Fruit fly (Drosophila melanogaster) whole organism, prepupa: ENCODE measurements around the gene TpnC25D.

Source experiments
- Blimp-1 ChIP-seq: fragments of 200-800 bp; sonication (Bioruptor generic); optimal IDR thresholded peaks from 3 replicates; lab custom pipeline; 2017; ENCODE audit warnings: missing biosample characterization, missing genetic modification characterization, mild to moderate bottlenecking, moderate library complexity, missing genetic modification reagents
- CG10631 ChIP-seq: fragments of 200-800 bp; sonication (Bioruptor generic); optimal IDR thresholded peaks from 2 replicates; lab custom pipeline; 2016; ENCODE audit warnings: missing biosample characterization, missing genetic modification characterization
- CG10669 ChIP-seq: fragments of 200-800 bp; sonication (Bioruptor generic); optimal IDR thresholded peaks from 3 replicates; lab custom pipeline; 2018; ENCODE audit warnings: missing biosample characterization, mild to moderate bottlenecking, missing genetic modification characterization, moderate library complexity
- CG11294 ChIP-seq: fragments of 200-800 bp; sonication (Bioruptor generic); IDR thresholded peaks from 2 replicates; pipeline ENCODE4 v1.3.6; 2022; ENCODE audit warnings: missing biosample characterization, missing genetic modification characterization
- CG11762 ChIP-seq: fragments of 200-800 bp; sonication (Bioruptor generic); optimal IDR thresholded peaks from 3 replicates; lab custom pipeline; 2016; ENCODE audit warnings: missing biosample characterization, missing genetic modification characterization; ENCODE audit not compliant: insufficient read depth
- CG11902 ChIP-seq: fragments of 200-800 bp; sonication (Bioruptor generic); optimal IDR thresholded peaks from 3 replicates; lab custom pipeline; 2016; ENCODE audit warnings: missing biosample characterization, missing genetic modification characterization
- CG1621 ChIP-seq: fragments of 200-800 bp; sonication (Bioruptor generic); optimal IDR thresholded peaks from 3 replicates; lab custom pipeline; 2018; ENCODE audit warnings: missing biosample characterization, mild to moderate bottlenecking, missing genetic modification characterization
- CG16779 ChIP-seq: fragments of 200-800 bp; sonication (Bioruptor generic); optimal IDR thresholded peaks from 3 replicates; lab custom pipeline; 2017; ENCODE audit warnings: missing biosample characterization, mild to moderate bottlenecking, missing genetic modification characterization
- CG31627 ChIP-seq: fragments of 200-800 bp; sonication (Bioruptor generic); optimal IDR thresholded peaks from 3 replicates; lab custom pipeline; 2016; ENCODE audit warnings: missing biosample characterization, missing genetic modification characterization
- CG32006 ChIP-seq: fragments of 200-800 bp; sonication (Bioruptor generic); optimal IDR thresholded peaks from 3 replicates; lab custom pipeline; 2017; ENCODE audit warnings: missing biosample characterization, mild to moderate bottlenecking, missing genetic modification characterization
- CG34406 ChIP-seq: fragments of 200-800 bp; sonication (Bioruptor generic); optimal IDR thresholded peaks from 3 replicates; lab custom pipeline; 2016; ENCODE audit warnings: missing biosample characterization, missing genetic modification characterization
- CG3919 ChIP-seq: fragments of 200-800 bp; sonication (Bioruptor generic); optimal IDR thresholded peaks from 3 replicates; lab custom pipeline; 2016; ENCODE audit warnings: missing biosample characterization, missing genetic modification characterization
- CG4318 ChIP-seq: fragments of 200-800 bp; sonication (Bioruptor generic); optimal IDR thresholded peaks from 3 replicates; lab custom pipeline; 2017; ENCODE audit warnings: missing biosample characterization, mild to moderate bottlenecking, missing genetic modification characterization
- CG6163 ChIP-seq: fragments of 200-800 bp; sonication (Bioruptor generic); IDR thresholded peaks from 3 replicates; pipeline ENCODE4 v1.3.6; 2022; ENCODE audit warnings: missing biosample characterization, missing genetic modification characterization
- CG6792 ChIP-seq: fragments of 200-800 bp; sonication (Bioruptor generic); optimal IDR thresholded peaks from 3 replicates; lab custom pipeline; 2016; ENCODE audit warnings: missing biosample characterization, missing genetic modification characterization
- CG6808 ChIP-seq: fragments of 200-800 bp; sonication (Bioruptor generic); optimal IDR thresholded peaks from 3 replicates; lab custom pipeline; 2017; ENCODE audit warnings: missing biosample characterization, missing genetic modification characterization, mild to moderate bottlenecking, moderate library complexity, missing genetic modification reagents
- CG8119 ChIP-seq: fragments of 200-800 bp; sonication (Bioruptor generic); IDR thresholded peaks from 3 replicates; pipeline ENCODE4 v1.3.6; 2022; ENCODE audit warnings: missing biosample characterization, missing genetic modification characterization
- CG8319 ChIP-seq: fragments of 200-800 bp; sonication (Bioruptor generic); optimal IDR thresholded peaks from 3 replicates; lab custom pipeline; 2016; ENCODE audit warnings: missing biosample characterization, missing genetic modification characterization
- CG9139 ChIP-seq: fragments of 200-800 bp; sonication (Bioruptor generic); optimal IDR thresholded peaks from 3 replicates; lab custom pipeline; 2017; ENCODE audit warnings: missing biosample characterization, mild to moderate bottlenecking, missing genetic modification characterization
- Eip78C ChIP-seq: fragments of 200-800 bp; sonication (Bioruptor generic); peaks from one replicate; lab custom pipeline; 2016; ENCODE audit warnings: missing biosample characterization, missing genetic modification characterization
- Eip93F ChIP-seq: fragments of 200-800 bp; sonication (Bioruptor generic); optimal IDR thresholded peaks from 2 replicates; lab custom pipeline; 2016; ENCODE audit warnings: missing biosample characterization, mild to moderate bottlenecking, missing genetic modification characterization
- Ets96B ChIP-seq: fragments of 200-800 bp; optimal IDR thresholded peaks from 2 replicates; lab custom pipeline; 2019; ENCODE audit warnings: missing biosample characterization, mild to moderate bottlenecking, missing genetic modification characterization, moderate library complexity
- Gug ChIP-seq: fragments of 200-800 bp; sonication (Bioruptor generic); IDR thresholded peaks from 2 replicates; pipeline ENCODE4 v1.3.6; 2022; ENCODE audit warnings: missing biosample characterization, missing genetic modification characterization
- Hr38 ChIP-seq: sonication (Bioruptor generic); optimal IDR thresholded peaks from 2 replicates; lab custom pipeline; 2016; ENCODE audit warnings: missing biosample characterization, missing genetic modification characterization
- Hr39 ChIP-seq: fragments of 200-800 bp; sonication (Bioruptor generic); optimal IDR thresholded peaks from 2 replicates; lab custom pipeline; 2016; ENCODE audit warnings: missing biosample characterization, missing genetic modification characterization
- Hr4 ChIP-seq: fragments of 200-800 bp; sonication (Bioruptor generic); optimal IDR thresholded peaks from 3 replicates; lab custom pipeline; 2016; ENCODE audit warnings: missing biosample characterization, missing genetic modification characterization
- Lpt ChIP-seq: fragments of 200-800 bp; sonication (Bioruptor generic); optimal IDR thresholded peaks from 3 replicates; lab custom pipeline; 2016; ENCODE audit warnings: missing biosample characterization, missing genetic modification characterization
- Met ChIP-seq: fragments of 200-800 bp; sonication (Bioruptor generic); optimal IDR thresholded peaks from 3 replicates; lab custom pipeline; 2016; ENCODE audit warnings: missing biosample characterization, missing genetic modification characterization
- OdsH ChIP-seq: fragments of 200-800 bp; sonication (Bioruptor generic); optimal IDR thresholded peaks from 3 replicates; lab custom pipeline; 2016; ENCODE audit warnings: missing biosample characterization, missing genetic modification characterization
- Smox ChIP-seq: fragments of 200-800 bp; sonication (Bioruptor generic); optimal IDR thresholded peaks from 3 replicates; lab custom pipeline; 2016; ENCODE audit warnings: missing biosample characterization, missing genetic modification characterization
- Sox14 ChIP-seq: fragments of 200-800 bp; sonication (Bioruptor generic); optimal IDR thresholded peaks from 3 replicates; lab custom pipeline; 2016; ENCODE audit warnings: missing biosample characterization, missing genetic modification characterization
- achi ChIP-seq: fragments of 200-800 bp; sonication (Bioruptor generic); optimal IDR thresholded peaks from 3 replicates; lab custom pipeline; 2016; ENCODE audit warnings: missing biosample characterization, missing genetic modification characterization
- acj6 ChIP-seq: fragments of 200-800 bp; sonication (Bioruptor generic); optimal IDR thresholded peaks from 3 replicates; lab custom pipeline; 2016; ENCODE audit warnings: missing biosample characterization, missing genetic modification characterization
- cyc ChIP-seq: fragments of 200-800 bp; sonication (Bioruptor generic); optimal IDR thresholded peaks from 3 replicates; lab custom pipeline; 2016; ENCODE audit warnings: missing biosample characterization, missing genetic modification characterization
- dac ChIP-seq: fragments of 200-800 bp; sonication (Bioruptor generic); optimal IDR thresholded peaks from 2 replicates; lab custom pipeline; 2017; ENCODE audit warnings: missing biosample characterization, mild to moderate bottlenecking, missing genetic modification characterization
- eg ChIP-seq: fragments of 200-800 bp; sonication (Bioruptor generic); IDR thresholded peaks from 3 replicates; pipeline ENCODE4 v1.3.6; 2022; ENCODE audit warnings: missing biosample characterization, missing genetic modification characterization
- fkh ChIP-seq: fragments of 200-800 bp; sonication (Bioruptor generic); optimal IDR thresholded peaks from 3 replicates; lab custom pipeline; 2017; ENCODE audit warnings: missing biosample characterization, mild to moderate bottlenecking, missing genetic modification characterization, moderate library complexity
- net ChIP-seq: fragments of 200-800 bp; sonication (Bioruptor generic); optimal IDR thresholded peaks from 3 replicates; lab custom pipeline; 2016; ENCODE audit warnings: missing biosample characterization, missing genetic modification characterization
- salr ChIP-seq, 2 experiments: fragments of 200-800 bp; sonication (Bioruptor generic); optimal IDR thresholded peaks; 3 replicates each; lab custom pipeline; 2016 to 2018; ENCODE audit warnings: missing biosample characterization in 2 of 2, missing genetic modification characterization in 2 of 2, mild to moderate bottlenecking in 1 of 2
- ss ChIP-seq, 2 experiments: fragments of 200-800 bp; sonication (Bioruptor generic); optimal IDR thresholded peaks; 2 replicates in 1 of 2; 3 replicates in 1 of 2; lab custom pipeline; 2017 to 2018; ENCODE audit warnings: mild to moderate bottlenecking in 2 of 2, missing biosample characterization in 2 of 2, missing genetic modification characterization in 2 of 2, moderate library complexity in 1 of 2
- svp ChIP-seq: fragments of 200-800 bp; sonication (Bioruptor generic); peaks from one replicate; lab custom pipeline; 2016; ENCODE audit warnings: missing biosample characterization, missing genetic modification characterization
- topi ChIP-seq: fragments of 200-800 bp; sonication (Bioruptor generic); optimal IDR thresholded peaks from 3 replicates; lab custom pipeline; 2016; ENCODE audit warnings: missing biosample characterization, missing genetic modification characterization
- vri ChIP-seq: fragments of 200-800 bp; sonication (Bioruptor generic); optimal IDR thresholded peaks from 3 replicates; lab custom pipeline; 2016; ENCODE audit warnings: missing biosample characterization, mild to moderate bottlenecking, missing genetic modification characterization

TpnC25D gene

DNA sequence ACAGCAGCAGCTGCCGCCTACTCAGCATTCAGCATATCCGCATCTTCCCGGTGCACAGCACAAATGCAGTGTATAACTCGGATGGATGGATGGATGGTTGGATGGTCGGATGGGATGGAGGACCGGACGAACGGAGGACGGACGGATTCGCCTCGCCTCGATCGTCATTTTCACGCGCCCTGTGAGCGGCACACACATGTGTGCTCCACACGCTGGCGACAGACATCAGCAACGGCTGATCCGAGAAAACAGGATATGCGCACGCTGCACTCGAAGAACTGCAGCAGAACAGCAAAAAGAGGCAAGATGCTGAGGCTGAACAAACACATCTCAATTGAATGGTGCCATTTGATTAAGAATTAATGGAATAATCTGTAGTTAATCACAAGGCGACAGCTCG, 15.7 kb downstream of the TpnC25D start (continued):
- TF ChIP-seq Hr39 (GFP tag; lab: Kevin White, UChicago) = no peak
- no peak for TF ChIP-seq fkh (GFP tag; lab: Kevin White, UChicago)
- TF ChIP-seq CG32006 (GFP tag; lab: Kevin White, UChicago) = no peak
- no peak for TF ChIP-seq dac
- no peak for TF ChIP-seq CG8119 (GFP tag; lab: Robert Waterston, UW)
- TF ChIP-seq, all 60 proteins: peak for 4

DNA sequence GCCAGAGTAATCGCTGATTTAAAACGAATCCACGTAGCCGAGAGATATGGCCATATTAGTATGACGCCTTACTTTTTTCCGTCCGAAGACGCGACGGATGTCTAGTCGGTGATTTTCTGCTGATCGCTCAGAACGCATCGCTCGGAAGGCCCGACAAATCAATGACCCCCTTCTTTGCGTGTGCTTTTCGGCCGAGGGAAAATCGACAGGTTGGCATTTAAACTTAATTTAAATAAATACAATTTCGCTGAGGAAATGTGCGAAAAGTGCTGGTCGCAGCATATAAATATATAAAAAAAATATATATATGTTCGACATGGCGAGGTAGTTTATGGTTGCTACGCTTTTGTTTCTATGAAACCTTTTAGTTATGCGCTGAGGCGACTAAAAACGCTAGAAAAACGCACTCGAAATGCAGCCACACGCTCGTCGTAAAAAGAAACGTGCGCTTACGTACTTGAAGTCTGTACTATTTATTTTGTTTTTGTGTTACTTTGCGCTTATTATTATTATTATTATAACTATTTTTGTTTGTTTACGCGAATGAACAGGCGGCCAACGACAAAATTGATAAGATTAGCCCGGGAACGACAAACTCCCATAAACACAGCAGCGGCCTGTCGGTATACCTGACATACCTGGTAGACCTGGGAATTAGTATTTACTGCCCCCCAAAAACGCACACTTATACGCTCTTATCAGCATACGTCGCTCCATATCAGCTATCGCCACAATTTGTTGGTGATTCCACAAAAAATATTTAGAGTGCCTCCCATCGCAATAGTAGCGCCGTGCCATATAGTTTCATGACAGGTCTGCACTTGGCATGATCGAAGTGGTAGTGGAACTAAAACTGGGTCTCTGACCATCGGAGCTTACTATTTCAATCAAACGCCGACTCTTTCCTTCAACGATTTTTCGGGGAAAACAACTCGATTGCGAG, 16.7 kb downstream of the TpnC25D start:
- no peak for TF ChIP-seq topi
- no peak for TF ChIP-seq salr (GFP tag; optimal IDR thresholded peaks at IDR 0.05; lab: Kevin White, UChicago)
- TF ChIP-seq fkh (GFP tag; lab: Kevin White, UChicago) = peak; percentile 77
- no peak for TF ChIP-seq CG1621
- no peak for TF ChIP-seq CG10669 (GFP tag; lab: Kevin White, UChicago)

DNA sequence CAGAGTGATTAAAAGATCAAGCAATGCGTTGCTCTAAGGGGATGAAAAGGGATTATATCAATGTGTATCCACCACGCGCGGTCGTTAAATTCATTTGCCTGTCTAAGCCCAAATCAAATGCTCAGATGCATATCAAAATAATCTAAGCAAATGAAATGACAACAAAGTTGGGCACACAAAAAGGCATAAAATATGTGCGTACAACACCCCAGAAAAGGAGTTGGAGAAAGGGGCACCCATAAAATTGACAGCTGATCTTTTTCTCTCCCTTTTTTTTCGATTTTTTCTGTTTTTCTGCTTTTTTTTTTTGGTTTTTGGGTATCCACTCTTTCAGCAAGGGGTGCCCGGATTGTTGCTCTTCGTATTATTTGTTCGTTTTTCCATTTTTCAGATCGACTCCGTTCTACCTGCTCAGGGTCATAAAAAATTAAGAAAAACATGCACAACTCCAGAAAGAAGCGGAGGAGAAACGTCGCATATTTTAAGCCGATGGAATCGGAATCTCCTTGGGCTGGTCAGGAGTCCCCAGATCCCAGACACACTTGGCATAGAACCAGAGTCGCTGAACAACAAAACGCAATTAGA, 18.3 kb downstream of the TpnC25D start:
- TF ChIP-seq ss (GFP tag; optimal IDR thresholded peaks at IDR 0.05; lab: Kevin White, UChicago) (peak; percentile 29 to 42), CG6163 (no peak), fkh (GFP tag; lab: Kevin White, UChicago) (peak; percentile 19), CG6808 (GFP tag; lab: Kevin White, UChicago) (peak; percentile 2)

DNA sequence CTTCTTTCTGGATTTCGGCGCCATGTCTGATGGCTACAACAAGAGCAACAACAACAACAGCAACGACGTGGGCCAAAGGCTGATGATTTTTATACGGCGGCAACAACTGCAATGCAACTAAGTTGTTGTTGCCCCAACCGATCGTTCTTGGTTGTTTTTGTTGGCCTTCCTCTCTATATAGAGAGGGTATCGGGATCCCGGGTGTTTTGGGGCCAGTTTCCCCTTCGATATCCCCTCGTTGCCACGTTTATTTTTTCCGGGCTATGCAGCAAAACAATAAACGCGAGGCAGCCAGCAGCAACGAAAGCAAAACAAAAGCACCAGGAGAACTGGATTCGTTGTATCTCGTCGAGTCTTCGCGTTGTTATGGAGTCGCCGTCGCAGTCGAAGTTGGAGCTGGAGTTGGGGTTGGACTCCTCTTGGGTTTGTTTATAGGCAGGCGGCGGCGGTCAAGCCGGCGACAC, 19.9 kb downstream of the TpnC25D start:
- peak in 1 of 2 experiments; percentile 3 for TF ChIP-seq salr (GFP tag; optimal IDR thresholded peaks at IDR 0.05; lab: Kevin White, UChicago)
- TF ChIP-seq CG31627 (GFP tag; lab: Kevin White, UChicago) = no peak
- TF ChIP-seq Sox14 = no peak
- no peak for TF ChIP-seq OdsH (GFP tag; lab: Kevin White, UChicago)
- TF ChIP-seq vri = no peak
- no peak for TF ChIP-seq Blimp-1
- no peak for TF ChIP-seq CG16779 (tag; lab: Kevin White, UChicago)
- no peak for TF ChIP-seq Gug (GFP tag; lab: Robert Waterston, UW)
- no peak for TF ChIP-seq CG34406 (GFP tag; lab: Kevin White, UChicago)
- TF ChIP-seq CG11762 = no peak
- TF ChIP-seq Smox (GFP tag; lab: Kevin White, UChicago) = no peak
- TF ChIP-seq Met = no peak
- TF ChIP-seq CG1621 = peak; percentile 66
- no peak for TF ChIP-seq CG11902 (GFP tag; lab: Kevin White, UChicago)
- no peak for TF ChIP-seq topi
- no peak for TF ChIP-seq acj6 (GFP tag; lab: Kevin White, UChicago)
- no peak for TF ChIP-seq CG6792
- no peak for TF ChIP-seq Hr4 (GFP tag; lab: Kevin White, UChicago)
- TF ChIP-seq eg (GFP tag; lab: Robert Waterston, UW) = no peak
- peak; percentile 46 for TF ChIP-seq CG9139 (GFP tag; lab: Kevin White, UChicago)
- no peak for TF ChIP-seq CG4318 (GFP tag; lab: Kevin White, UChicago)
- no peak for TF ChIP-seq Ets96B (tag; lab: Kevin White, UChicago)
- no peak for TF ChIP-seq Hr38 (GFP tag; lab: Kevin White, UChicago)
- TF ChIP-seq CG10631 (GFP tag; lab: Kevin White, UChicago) = no peak
- TF ChIP-seq CG8119 (GFP tag; lab: Robert Waterston, UW) = peak; percentile 32; the same call in 1 of the 3 replicates
- TF ChIP-seq Eip78C (GFP tag; lab: Kevin White, UChicago) = peak; percentile 62
- no peak for TF ChIP-seq cyc (GFP tag; lab: Kevin White, UChicago)
- TF ChIP-seq svp (GFP tag; lab: Kevin White, UChicago) = no peak
- TF ChIP-seq achi (GFP tag; lab: Kevin White, UChicago) = no peak
- TF ChIP-seq net (GFP tag; lab: Kevin White, UChicago) = peak; percentile 4
- no peak for TF ChIP-seq CG11294 (GFP tag; lab: Robert Waterston, UW)
- no peak for TF ChIP-seq CG3919
- TF ChIP-seq CG6163 = peak; percentile 46; the same call in 1 of the 3 replicates
- TF ChIP-seq CG8319 = no peak
- no peak for TF ChIP-seq Lpt (GFP tag; lab: Kevin White, UChicago)
- peak; percentile 18 for TF ChIP-seq CG6808 (GFP tag; lab: Kevin White, UChicago)
- no peak for TF ChIP-seq Eip93F (GFP tag; lab: Kevin White, UChicago)
